Worm (Caenorhabditis elegans) whole organism, early embryonic: ENCODE results near the gene ref-2.

Source experiments
- B0310.2 ChIP-seq: sonication (generic microtip); optimal IDR thresholded peaks from 2 replicates; lab custom pipeline; 2016; ENCODE audit warnings: mild to moderate bottlenecking, missing genetic modification characterization, missing compliant biosample characterization
- F13C5.2 ChIP-seq: sonication (generic microtip); optimal IDR thresholded peaks from 2 replicates; lab custom pipeline; 2017; ENCODE audit warnings: mild to moderate bottlenecking, missing genetic modification characterization, inconsistent platforms, missing compliant biosample characterization
- aly-1 ChIP-seq: sonication (generic microtip); optimal IDR thresholded peaks from 2 replicates; lab custom pipeline; 2016; ENCODE audit warnings: missing genetic modification characterization, missing compliant biosample characterization
- ama-1 ChIP-seq: fragments of 150-350 bp; optimal IDR thresholded peaks from 2 replicates; lab custom pipeline; 2014
- ceh-13 ChIP-seq: fragments of 200-800 bp; sonication (Bioruptor generic); optimal IDR thresholded peaks from 2 replicates; lab custom pipeline; 2018; ENCODE audit warnings: mild to moderate bottlenecking, missing genetic modification characterization, missing compliant biosample characterization
- ceh-36 ChIP-seq: sonication (generic microtip); optimal IDR thresholded peaks from 2 replicates; lab custom pipeline; 2016; ENCODE audit warnings: missing genetic modification characterization, inconsistent platforms, missing compliant biosample characterization
- ets-7 ChIP-seq: sonication (generic microtip); optimal IDR thresholded peaks from 2 replicates; lab custom pipeline; 2016; ENCODE audit warnings: missing genotype, missing genetic modification characterization, missing compliant biosample characterization
- hmbx-1 ChIP-seq: sonication (generic microtip); optimal IDR thresholded peaks from 2 replicates; lab custom pipeline; 2016; ENCODE audit warnings: mild to moderate bottlenecking, missing genetic modification characterization, missing compliant biosample characterization
- hmg-4 ChIP-seq: fragments of 200-800 bp; sonication (Bioruptor generic); optimal IDR thresholded peaks from 2 replicates; lab custom pipeline; 2018; ENCODE audit warnings: mild to moderate bottlenecking, missing genetic modification characterization, missing compliant biosample characterization
- hnd-1 ChIP-seq: sonication (generic microtip); optimal IDR thresholded peaks from 2 replicates; lab custom pipeline; 2016; ENCODE audit warnings: missing genetic modification characterization, missing compliant biosample characterization
- pes-1 ChIP-seq: fragments of 200-800 bp; sonication (Bioruptor generic); IDR thresholded peaks from 2 replicates; pipeline ENCODE4 v1.3.6; 2022; ENCODE audit warnings: missing genetic modification reagents, missing genetic modification characterization, missing compliant biosample characterization
- tbx-11 ChIP-seq: fragments of 200-800 bp; sonication (Bioruptor generic); IDR thresholded peaks from 2 replicates; pipeline ENCODE4 v1.3.6; 2022; ENCODE audit warnings: missing genetic modification characterization, missing compliant biosample characterization
- tbx-37 ChIP-seq: fragments of 200-800 bp; sonication (Bioruptor generic); conservative IDR thresholded peaks from 2 replicates; pipeline ENCODE4 v1.3.6; 2022; ENCODE audit warnings: missing genetic modification reagents, missing genetic modification characterization, missing compliant biosample characterization

- TF ChIP-seq hnd-1 (tag; lab: Kevin White, UChicago) (no peak), tbx-11 (no peak), B0310.2 (tag; lab: Kevin White, UChicago) (no peak), tbx-37 (GFP tag; lab: Robert Waterston, UW) (no peak), ama-1 (lab: Kevin White, UChicago) (no peak), ceh-36 (no peak), aly-1 (tag; lab: Kevin White, UChicago) (peak; percentile 23), hmbx-1 (tag; lab: Kevin White, UChicago) (no peak), hmg-4 (GFP tag; lab: Kevin White, UChicago) (no peak), F13C5.2 (tag; lab: Kevin White, UChicago) (no peak), pes-1 (GFP tag; lab: Robert Waterston, UW) (no peak), ets-7 (tag; lab: Kevin White, UChicago) (no peak), ceh-13 (GFP tag; lab: Kevin White, UChicago) (no peak)
Measured at ce11 chrX:7718972-7719371, 25.1 kb upstream of the ref-2 start, which contains the start of gene K09F5.6.
